Worm (Caenorhabditis elegans) whole organism, late embryonic: Measurements from ENCODE around the gene ace-4.

ENCODE experiments used
- Y22D7AL.16 ChIP-seq: sonication (generic microtip); optimal IDR thresholded peaks from 2 replicates; lab custom pipeline; 2016; ENCODE audit warnings: missing genetic modification characterization, missing compliant biosample characterization
- ahr-1 ChIP-seq: sonication (generic microtip); optimal IDR thresholded peaks from 2 replicates; lab custom pipeline; 2016; ENCODE audit warnings: missing genetic modification characterization, missing compliant biosample characterization
- ceh-14 ChIP-seq: sonication (generic microtip); optimal IDR thresholded peaks from 2 replicates; lab custom pipeline; 2016; ENCODE audit warnings: missing genotype, missing genetic modification characterization, missing compliant biosample characterization
- ceh-18 ChIP-seq: sonication (generic microtip); optimal IDR thresholded peaks from 2 replicates; lab custom pipeline; 2016; ENCODE audit warnings: missing genetic modification characterization, missing compliant biosample characterization
- ceh-19 ChIP-seq: fragments of 200-800 bp; sonication (Bioruptor generic); optimal IDR thresholded peaks from 2 replicates; lab custom pipeline; 2018; ENCODE audit warnings: mild to moderate bottlenecking, missing genetic modification characterization, missing compliant biosample characterization
- ceh-2 ChIP-seq: sonication (generic microtip); optimal IDR thresholded peaks from 2 replicates; lab custom pipeline; 2016; ENCODE audit warnings: missing genotype, missing genetic modification characterization, missing compliant biosample characterization
- ceh-22 ChIP-seq: sonication (generic microtip); optimal IDR thresholded peaks from 2 replicates; lab custom pipeline; 2017; ENCODE audit warnings: missing biosample characterization, missing genetic modification characterization
- ceh-24 ChIP-seq: sonication (generic microtip); optimal IDR thresholded peaks from 2 replicates; lab custom pipeline; 2016; ENCODE audit warnings: mild to moderate bottlenecking, missing genetic modification characterization, missing compliant biosample characterization
- ceh-30 ChIP-seq: fragments of 150-350 bp; optimal IDR thresholded peaks from 2 replicates; lab custom pipeline; 2014; ENCODE audit warnings: missing biosample characterization, missing genetic modification characterization
- ceh-34 ChIP-seq: sonication (generic microtip); optimal IDR thresholded peaks from 2 replicates; lab custom pipeline; 2016; ENCODE audit warnings: mild to moderate bottlenecking, missing genetic modification characterization, missing compliant biosample characterization
- ceh-45 ChIP-seq: fragments of 200-800 bp; sonication (Bioruptor generic); IDR thresholded peaks from 2 replicates; pipeline ENCODE4 v1.3.6; 2022; ENCODE audit warnings: missing genetic modification reagents, missing genetic modification characterization, missing compliant biosample characterization
- ceh-48 ChIP-seq: sonication (generic microtip); optimal IDR thresholded peaks from 2 replicates; lab custom pipeline; 2016; ENCODE audit warnings: missing genetic modification characterization, inconsistent platforms, missing compliant biosample characterization
- ceh-6 ChIP-seq: fragments of 200-800 bp; sonication (Bioruptor generic); optimal IDR thresholded peaks from 2 replicates; lab custom pipeline; 2018; ENCODE audit warnings: mild to moderate bottlenecking, missing genetic modification characterization, missing compliant biosample characterization
- che-1 ChIP-seq: sonication (generic microtip); optimal IDR thresholded peaks from 2 replicates; lab custom pipeline; 2016; ENCODE audit warnings: mild to moderate bottlenecking, missing genetic modification characterization, missing compliant biosample characterization
- dmd-4 ChIP-seq: sonication (generic microtip); optimal IDR thresholded peaks from 2 replicates; lab custom pipeline; 2016; ENCODE audit warnings: borderline replicate concordance, missing genetic modification characterization, missing compliant biosample characterization
- dve-1 ChIP-seq: sonication (generic microtip); optimal IDR thresholded peaks from 2 replicates; lab custom pipeline; 2017; ENCODE audit warnings: antibody characterized with exemption, mild to moderate bottlenecking, missing genetic modification characterization, missing compliant biosample characterization
- elt-4 ChIP-seq: sonication (generic microtip); optimal IDR thresholded peaks from 2 replicates; lab custom pipeline; 2016; ENCODE audit warnings: missing genetic modification characterization, missing compliant biosample characterization
- fax-1 ChIP-seq: sonication (generic microtip); optimal IDR thresholded peaks from 2 replicates; lab custom pipeline; 2016; ENCODE audit warnings: missing genotype, missing genetic modification characterization, missing compliant biosample characterization
- lim-6 ChIP-seq: sonication (generic microtip); optimal IDR thresholded peaks from 2 replicates; lab custom pipeline; 2016; ENCODE audit warnings: missing genetic modification characterization, missing compliant biosample characterization
- nfya-1 ChIP-seq: sonication (generic microtip); optimal IDR thresholded peaks from 2 replicates; lab custom pipeline; 2017; ENCODE audit warnings: missing genetic modification characterization, mild to moderate bottlenecking, missing compliant biosample characterization, antibody characterized with exemption, moderate library complexity
- nhr-232 ChIP-seq: sonication (generic microtip); optimal IDR thresholded peaks from 2 replicates; lab custom pipeline; 2016; ENCODE audit warnings: missing genetic modification characterization, missing compliant biosample characterization
- npax-4 ChIP-seq: sonication (generic microtip); optimal IDR thresholded peaks from 2 replicates; lab custom pipeline; 2016; ENCODE audit warnings: missing genetic modification characterization, missing compliant biosample characterization
- pat-9 ChIP-seq: fragments of 200-800 bp; sonication (Bioruptor generic); optimal IDR thresholded peaks from 2 replicates; lab custom pipeline; 2018; ENCODE audit warnings: mild to moderate bottlenecking, missing genetic modification characterization, moderate library complexity, missing compliant biosample characterization
- pax-1 ChIP-seq: fragments of 150-350 bp; optimal IDR thresholded peaks from 2 replicates; lab custom pipeline; 2014; ENCODE audit warnings: missing biosample characterization, missing genetic modification characterization
- pha-2 ChIP-seq: sonication (generic microtip); optimal IDR thresholded peaks from 2 replicates; lab custom pipeline; 2017; ENCODE audit warnings: mild to moderate bottlenecking, missing genetic modification characterization, missing compliant biosample characterization
- pqm-1 ChIP-seq: sonication (generic microtip); optimal IDR thresholded peaks from 2 replicates; lab custom pipeline; 2016; ENCODE audit warnings: missing genetic modification characterization, missing compliant biosample characterization
- pros-1 ChIP-seq: fragments of 150-350 bp; optimal IDR thresholded peaks from 2 replicates; lab custom pipeline; 2014; ENCODE audit warnings: missing biosample characterization, missing genetic modification reagents, missing genetic modification characterization
- ref-2 ChIP-seq: sonication (generic microtip); optimal IDR thresholded peaks from 2 replicates; lab custom pipeline; 2016; ENCODE audit warnings: missing genetic modification characterization, missing compliant biosample characterization
- sdc-2 ChIP-seq: sonication (generic microtip); optimal IDR thresholded peaks from 2 replicates; lab custom pipeline; 2016; ENCODE audit warnings: missing genotype, missing genetic modification characterization, missing compliant biosample characterization
- sox-4 ChIP-seq: sonication (generic microtip); optimal IDR thresholded peaks from 2 replicates; lab custom pipeline; 2017; ENCODE audit warnings: mild to moderate bottlenecking, missing genetic modification characterization, inconsistent platforms, missing compliant biosample characterization
- syd-9 ChIP-seq: sonication (generic microtip); optimal IDR thresholded peaks from 2 replicates; lab custom pipeline; 2016; ENCODE audit warnings: mild to moderate bottlenecking, missing genetic modification characterization, moderate library complexity, missing compliant biosample characterization
- tbx-7 ChIP-seq: sonication (generic microtip); optimal IDR thresholded peaks from 2 replicates; lab custom pipeline; 2016; ENCODE audit warnings: missing genotype, missing genetic modification characterization, missing compliant biosample characterization
- ttx-3 ChIP-seq: sonication (generic microtip); optimal IDR thresholded peaks from 2 replicates; lab custom pipeline; 2016; ENCODE audit warnings: missing genetic modification reagents, missing genetic modification characterization, missing compliant biosample characterization
- unc-55 ChIP-seq: sonication (generic microtip); optimal IDR thresholded peaks from 2 replicates; lab custom pipeline; 2017; ENCODE audit warnings: missing biosample characterization, missing genetic modification reagents, missing genetic modification characterization
- unc-86 ChIP-seq: sonication (generic microtip); optimal IDR thresholded peaks from 2 replicates; lab custom pipeline; 2016; ENCODE audit warnings: missing genetic modification characterization, missing compliant biosample characterization
- ztf-16 ChIP-seq: sonication (generic microtip); optimal IDR thresholded peaks from 2 replicates; lab custom pipeline; 2017; ENCODE audit warnings: missing genetic modification characterization, missing compliant biosample characterization

Gene ace-4

DNA sequence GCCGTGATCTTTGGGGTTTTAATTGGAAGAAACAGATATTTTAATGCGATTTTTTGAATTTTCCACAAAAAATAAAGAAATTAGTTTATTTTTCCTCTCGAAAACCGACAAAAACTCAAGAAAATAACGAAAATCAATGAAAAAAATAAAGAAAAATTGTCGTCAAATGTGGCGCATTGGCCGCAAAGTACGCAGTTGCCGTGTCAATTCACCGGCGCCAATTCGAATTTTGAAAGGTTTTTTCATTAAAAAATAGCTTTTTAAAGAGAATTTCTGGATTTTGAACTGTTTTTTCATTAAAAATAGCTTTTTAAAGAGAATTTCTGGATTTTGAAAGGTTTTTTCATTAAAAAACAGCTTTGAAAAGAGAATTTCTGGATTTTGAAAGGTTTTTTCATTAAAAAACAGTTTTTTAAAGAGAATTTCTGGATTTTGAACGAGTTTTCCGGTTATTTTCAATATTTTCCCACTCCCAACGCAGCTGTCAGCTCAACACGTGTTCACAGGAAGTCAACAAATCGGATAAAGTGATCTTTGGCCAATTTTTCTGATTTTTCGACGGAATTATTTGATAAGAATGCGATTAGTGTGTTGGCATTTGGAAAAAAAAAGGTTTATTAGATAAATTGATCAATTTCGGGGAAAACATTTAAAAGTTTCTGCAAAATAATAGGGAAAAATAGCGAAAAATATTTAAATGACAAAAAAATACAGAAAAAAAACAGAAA lies 36.7 kb downstream of the ace-4 start:
- TF ChIP-seq tbx-7 (tag; lab: Kevin White, UChicago) (no peak), pqm-1 (tag; lab: Kevin White, UChicago) (no peak), ttx-3 (no peak), sox-4 (tag; lab: Kevin White, UChicago) (no peak), ceh-19 (GFP tag; lab: Kevin White, UChicago) (no peak), ceh-6 (GFP tag; lab: Kevin White, UChicago) (no peak), che-1 (tag; lab: Kevin White, UChicago) (no peak), ceh-22 (tag; lab: Kevin White, UChicago) (no peak), pat-9 (tag; lab: Kevin White, UChicago) (no peak), ceh-14 (tag; lab: Kevin White, UChicago) (no peak), ceh-45 (GFP tag; lab: Robert Waterston, UW) (no peak), unc-86 (tag; lab: Kevin White, UChicago) (no peak), Y22D7AL.16 (tag; lab: Kevin White, UChicago) (no peak), elt-4 (tag; lab: Kevin White, UChicago) (no peak), dve-1 (tag; lab: Kevin White, UChicago) (no peak), nfya-1 (tag; lab: Kevin White, UChicago) (no peak), dmd-4 (tag; lab: Kevin White, UChicago) (no peak)

DNA sequence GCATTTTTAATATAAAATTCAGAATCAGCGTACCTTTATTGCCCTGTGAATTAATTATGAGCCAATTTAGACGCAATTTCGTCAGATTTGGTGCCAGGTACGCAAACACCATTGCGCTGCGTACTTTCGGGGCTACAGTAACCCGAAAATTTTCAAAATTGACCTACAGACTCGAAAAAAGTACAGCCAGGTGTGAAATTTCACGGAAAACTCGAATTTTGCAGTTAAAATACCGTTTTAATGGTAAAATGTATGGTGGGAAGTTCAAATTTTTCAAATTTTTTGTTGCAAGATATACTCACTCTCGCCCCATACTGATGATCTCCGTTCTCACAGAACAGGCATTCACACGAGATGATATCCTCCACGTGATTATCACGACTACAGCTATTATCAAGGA lies 38.7 kb downstream of the ace-4 start:
- TF ChIP-seq ceh-19 (GFP tag; lab: Kevin White, UChicago) = no peak
- no peak for TF ChIP-seq ceh-34 (tag; lab: Kevin White, UChicago)
- TF ChIP-seq ztf-16 = no peak
- no peak for TF ChIP-seq ahr-1 (tag; lab: Kevin White, UChicago)
- TF ChIP-seq nfya-1 (tag; lab: Kevin White, UChicago) = no peak
- TF ChIP-seq ref-2 (tag; lab: Kevin White, UChicago) = no peak
- no peak for TF ChIP-seq pros-1 (tag; lab: Kevin White, UChicago)
- no peak for TF ChIP-seq lim-6 (tag; lab: Kevin White, UChicago)
- TF ChIP-seq ceh-2 = no peak
- TF ChIP-seq pax-1 = no peak
- no peak for TF ChIP-seq unc-86 (tag; lab: Kevin White, UChicago)
- no peak for TF ChIP-seq ceh-48 (tag; lab: Kevin White, UChicago)
- no peak for TF ChIP-seq ceh-18 (tag; lab: Kevin White, UChicago)
- no peak for TF ChIP-seq syd-9 (tag; lab: Kevin White, UChicago)
- no peak for TF ChIP-seq ceh-24 (tag; lab: Kevin White, UChicago)
- no peak for TF ChIP-seq ceh-30 (tag; lab: Kevin White, UChicago)
- no peak for TF ChIP-seq ttx-3
- no peak for TF ChIP-seq fax-1 (tag; lab: Kevin White, UChicago)
- TF ChIP-seq pha-2 = no peak

DNA sequence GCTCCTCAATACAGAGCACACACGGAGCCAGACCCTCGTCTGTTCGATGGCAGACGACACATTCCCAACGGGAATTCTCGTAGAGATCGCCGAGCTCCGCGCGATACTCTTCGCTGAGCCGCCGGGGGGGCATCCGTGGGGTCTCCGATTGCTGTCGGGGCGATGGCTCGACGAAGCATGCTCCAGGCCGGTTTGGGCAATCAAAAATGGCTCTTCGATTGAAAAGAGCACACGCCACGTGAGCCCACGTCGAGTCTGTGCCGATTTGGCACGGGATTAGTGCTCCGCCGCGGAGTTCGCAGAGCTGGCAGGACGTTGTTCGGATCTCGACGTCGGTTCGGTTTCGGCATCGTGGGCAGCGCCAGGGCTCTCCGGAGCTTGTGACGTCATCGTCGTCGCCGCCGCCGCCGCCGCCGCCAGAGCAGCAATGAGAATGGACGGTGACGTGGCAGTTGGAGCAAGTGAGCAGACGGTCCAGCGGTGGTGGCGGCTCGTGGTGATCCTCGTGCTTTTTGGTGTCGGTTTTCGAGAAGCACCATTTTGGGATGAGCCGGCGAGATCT lies 39.5 kb downstream of the ace-4 start:
- no peak for TF ChIP-seq syd-9 (tag; lab: Kevin White, UChicago)
- TF ChIP-seq nhr-232 (tag; lab: Kevin White, UChicago) = no peak
- TF ChIP-seq ceh-30 (tag; lab: Kevin White, UChicago) = no peak
- no peak for TF ChIP-seq unc-55
- peak; percentile 17 for TF ChIP-seq sdc-2 (tag; lab: Kevin White, UChicago)
- TF ChIP-seq ceh-2 = no peak
- TF ChIP-seq npax-4 (tag; lab: Kevin White, UChicago) = no peak
